Fruit fly (Drosophila melanogaster) whole organism, prepupa: ENCODE measurements around the gene Droj2.

Source experiments
- CG10631 ChIP-seq: fragments of 200-800 bp; sonication (Bioruptor generic); optimal IDR thresholded peaks from 2 replicates; lab custom pipeline; 2016; ENCODE audit warnings: missing biosample characterization, missing genetic modification characterization
- CG11294 ChIP-seq: fragments of 200-800 bp; sonication (Bioruptor generic); IDR thresholded peaks from 2 replicates; pipeline ENCODE4 v1.3.6; 2022; ENCODE audit warnings: missing biosample characterization, missing genetic modification characterization
- CG11762 ChIP-seq: fragments of 200-800 bp; sonication (Bioruptor generic); optimal IDR thresholded peaks from 3 replicates; lab custom pipeline; 2016; ENCODE audit warnings: missing biosample characterization, missing genetic modification characterization; ENCODE audit not compliant: insufficient read depth
- CG15336 ChIP-seq: fragments of 200-800 bp; sonication (Bioruptor generic); IDR thresholded peaks from 2 replicates; pipeline ENCODE4 v1.3.6; 2022; ENCODE audit warnings: missing biosample characterization, missing genetic modification characterization
- CG1621 ChIP-seq: fragments of 200-800 bp; sonication (Bioruptor generic); optimal IDR thresholded peaks from 3 replicates; lab custom pipeline; 2018; ENCODE audit warnings: missing biosample characterization, mild to moderate bottlenecking, missing genetic modification characterization
- CG3032 ChIP-seq: fragments of 200-800 bp; optimal IDR thresholded peaks from 2 replicates; lab custom pipeline; 2019; ENCODE audit warnings: missing biosample characterization, mild to moderate bottlenecking, missing genetic modification characterization, moderate library complexity
- CG32006 ChIP-seq: fragments of 200-800 bp; sonication (Bioruptor generic); optimal IDR thresholded peaks from 3 replicates; lab custom pipeline; 2017; ENCODE audit warnings: missing biosample characterization, mild to moderate bottlenecking, missing genetic modification characterization
- CG34406 ChIP-seq: fragments of 200-800 bp; sonication (Bioruptor generic); optimal IDR thresholded peaks from 3 replicates; lab custom pipeline; 2016; ENCODE audit warnings: missing biosample characterization, missing genetic modification characterization
- CG3919 ChIP-seq: fragments of 200-800 bp; sonication (Bioruptor generic); optimal IDR thresholded peaks from 3 replicates; lab custom pipeline; 2016; ENCODE audit warnings: missing biosample characterization, missing genetic modification characterization
- CG6276 ChIP-seq: fragments of 200-800 bp; sonication (Bioruptor generic); optimal IDR thresholded peaks from 2 replicates; lab custom pipeline; 2017; ENCODE audit warnings: missing biosample characterization, mild to moderate bottlenecking, missing genetic modification characterization
- CG6792 ChIP-seq: fragments of 200-800 bp; sonication (Bioruptor generic); optimal IDR thresholded peaks from 3 replicates; lab custom pipeline; 2016; ENCODE audit warnings: missing biosample characterization, missing genetic modification characterization
- CG6854 ChIP-seq: fragments of 200-800 bp; sonication (Bioruptor generic); optimal IDR thresholded peaks from 2 replicates; lab custom pipeline; 2017; ENCODE audit warnings: missing biosample characterization, mild to moderate bottlenecking, missing genetic modification characterization
- CG7368 ChIP-seq: fragments of 200-800 bp; sonication (Bioruptor generic); optimal IDR thresholded peaks from 3 replicates; lab custom pipeline; 2016; ENCODE audit warnings: missing biosample characterization, missing genetic modification characterization
- CG8319 ChIP-seq: fragments of 200-800 bp; sonication (Bioruptor generic); optimal IDR thresholded peaks from 3 replicates; lab custom pipeline; 2016; ENCODE audit warnings: missing biosample characterization, missing genetic modification characterization
- CG9139 ChIP-seq: fragments of 200-800 bp; sonication (Bioruptor generic); optimal IDR thresholded peaks from 3 replicates; lab custom pipeline; 2017; ENCODE audit warnings: missing biosample characterization, mild to moderate bottlenecking, missing genetic modification characterization
- Eip75B ChIP-seq: fragments of 200-800 bp; sonication (Bioruptor generic); optimal IDR thresholded peaks from 3 replicates; lab custom pipeline; 2016; ENCODE audit warnings: missing biosample characterization, missing genetic modification characterization
- Ets96B ChIP-seq: fragments of 200-800 bp; optimal IDR thresholded peaks from 2 replicates; lab custom pipeline; 2019; ENCODE audit warnings: missing biosample characterization, mild to moderate bottlenecking, missing genetic modification characterization, moderate library complexity
- Gug ChIP-seq: fragments of 200-800 bp; sonication (Bioruptor generic); IDR thresholded peaks from 2 replicates; pipeline ENCODE4 v1.3.6; 2022; ENCODE audit warnings: missing biosample characterization, missing genetic modification characterization
- Hr38 ChIP-seq: sonication (Bioruptor generic); optimal IDR thresholded peaks from 2 replicates; lab custom pipeline; 2016; ENCODE audit warnings: missing biosample characterization, missing genetic modification characterization
- Hr39 ChIP-seq: fragments of 200-800 bp; sonication (Bioruptor generic); optimal IDR thresholded peaks from 2 replicates; lab custom pipeline; 2016; ENCODE audit warnings: missing biosample characterization, missing genetic modification characterization
- Hr4 ChIP-seq: fragments of 200-800 bp; sonication (Bioruptor generic); optimal IDR thresholded peaks from 3 replicates; lab custom pipeline; 2016; ENCODE audit warnings: missing biosample characterization, missing genetic modification characterization
- Lpt ChIP-seq: fragments of 200-800 bp; sonication (Bioruptor generic); optimal IDR thresholded peaks from 3 replicates; lab custom pipeline; 2016; ENCODE audit warnings: missing biosample characterization, missing genetic modification characterization
- OdsH ChIP-seq: fragments of 200-800 bp; sonication (Bioruptor generic); optimal IDR thresholded peaks from 3 replicates; lab custom pipeline; 2016; ENCODE audit warnings: missing biosample characterization, missing genetic modification characterization
- Smox ChIP-seq: fragments of 200-800 bp; sonication (Bioruptor generic); optimal IDR thresholded peaks from 3 replicates; lab custom pipeline; 2016; ENCODE audit warnings: missing biosample characterization, missing genetic modification characterization
- Sox102F ChIP-seq: fragments of 200-800 bp; sonication (Bioruptor generic); optimal IDR thresholded peaks from 2 replicates; lab custom pipeline; 2016; ENCODE audit warnings: missing biosample characterization, mild to moderate bottlenecking, missing genetic modification characterization
- Sox14 ChIP-seq: fragments of 200-800 bp; sonication (Bioruptor generic); optimal IDR thresholded peaks from 3 replicates; lab custom pipeline; 2016; ENCODE audit warnings: missing biosample characterization, missing genetic modification characterization
- achi ChIP-seq: fragments of 200-800 bp; sonication (Bioruptor generic); optimal IDR thresholded peaks from 3 replicates; lab custom pipeline; 2016; ENCODE audit warnings: missing biosample characterization, missing genetic modification characterization
- acj6 ChIP-seq: fragments of 200-800 bp; sonication (Bioruptor generic); optimal IDR thresholded peaks from 3 replicates; lab custom pipeline; 2016; ENCODE audit warnings: missing biosample characterization, missing genetic modification characterization
- dac ChIP-seq: fragments of 200-800 bp; sonication (Bioruptor generic); optimal IDR thresholded peaks from 2 replicates; lab custom pipeline; 2017; ENCODE audit warnings: missing biosample characterization, mild to moderate bottlenecking, missing genetic modification characterization
- eg ChIP-seq: fragments of 200-800 bp; sonication (Bioruptor generic); IDR thresholded peaks from 3 replicates; pipeline ENCODE4 v1.3.6; 2022; ENCODE audit warnings: missing biosample characterization, missing genetic modification characterization
- esn ChIP-seq: fragments of 200-800 bp; sonication (Bioruptor generic); optimal IDR thresholded peaks from 2 replicates; lab custom pipeline; 2016; ENCODE audit warnings: missing biosample characterization, mild to moderate bottlenecking, missing genetic modification characterization, moderate library complexity
- fkh ChIP-seq: fragments of 200-800 bp; sonication (Bioruptor generic); optimal IDR thresholded peaks from 3 replicates; lab custom pipeline; 2017; ENCODE audit warnings: missing biosample characterization, mild to moderate bottlenecking, missing genetic modification characterization, moderate library complexity
- lz ChIP-seq: fragments of 200-800 bp; sonication (Bioruptor generic); optimal IDR thresholded peaks from 3 replicates; lab custom pipeline; 2016; ENCODE audit warnings: missing biosample characterization, missing genetic modification characterization
- pdm3 ChIP-seq: fragments of 200-800 bp; sonication (Bioruptor generic); optimal IDR thresholded peaks from 3 replicates; lab custom pipeline; 2016; ENCODE audit warnings: missing biosample characterization, missing genetic modification characterization
- spab ChIP-seq: fragments of 200-800 bp; sonication (Bioruptor generic); optimal IDR thresholded peaks from 2 replicates; lab custom pipeline; 2017; ENCODE audit warnings: missing biosample characterization, mild to moderate bottlenecking, missing genetic modification characterization, missing genetic modification reagents
- ss ChIP-seq, 2 experiments: fragments of 200-800 bp; sonication (Bioruptor generic); optimal IDR thresholded peaks; 2 replicates in 1 of 2; 3 replicates in 1 of 2; lab custom pipeline; 2017 to 2018; ENCODE audit warnings: mild to moderate bottlenecking in 2 of 2, missing biosample characterization in 2 of 2, missing genetic modification characterization in 2 of 2, moderate library complexity in 1 of 2
- topi ChIP-seq: fragments of 200-800 bp; sonication (Bioruptor generic); optimal IDR thresholded peaks from 3 replicates; lab custom pipeline; 2016; ENCODE audit warnings: missing biosample characterization, missing genetic modification characterization
- vri ChIP-seq: fragments of 200-800 bp; sonication (Bioruptor generic); optimal IDR thresholded peaks from 3 replicates; lab custom pipeline; 2016; ENCODE audit warnings: missing biosample characterization, mild to moderate bottlenecking, missing genetic modification characterization

Gene Droj2

DNA sequence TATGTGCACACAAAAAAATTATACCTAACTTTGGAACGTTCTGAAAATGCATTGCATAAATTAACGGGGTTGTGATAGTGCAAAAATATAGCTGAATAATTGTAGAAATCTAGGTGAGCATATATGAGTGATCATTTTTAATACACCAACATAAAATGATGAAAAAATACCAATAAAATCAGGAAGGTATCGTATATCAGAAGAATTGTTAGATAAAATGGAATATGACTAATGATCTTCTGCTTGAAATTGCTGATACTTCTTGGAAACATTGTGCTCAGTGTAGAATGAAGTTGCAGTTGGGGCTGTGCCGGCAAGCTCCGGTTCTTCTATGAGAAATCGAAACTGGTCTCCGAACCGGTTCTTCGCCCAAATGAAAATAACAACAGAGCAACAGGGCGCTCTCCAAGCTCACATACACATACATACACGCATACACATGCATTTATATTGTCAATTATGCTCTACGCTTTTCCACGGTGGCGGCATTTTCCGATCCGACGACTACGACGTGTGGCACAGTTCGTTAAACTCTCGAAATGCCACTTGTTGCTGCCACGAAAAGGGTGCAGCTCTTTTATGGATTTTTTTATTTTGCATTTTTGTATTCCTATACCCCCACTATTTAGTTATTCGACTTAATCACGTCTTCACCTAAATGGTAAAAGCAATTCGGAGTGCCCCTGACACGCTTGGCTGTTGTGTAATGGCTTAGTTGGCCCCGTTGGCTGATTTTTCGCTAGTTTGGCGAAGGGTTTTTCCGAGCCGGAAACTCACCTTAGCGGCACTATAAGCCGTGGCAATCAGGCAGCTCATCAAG, 19.2 kb downstream of the Droj2 start (continued):
- peak; percentile 93 for TF ChIP-seq achi (GFP tag; lab: Kevin White, UChicago)
- peak; percentile 96 for TF ChIP-seq CG34406 (GFP tag; lab: Kevin White, UChicago)
- TF ChIP-seq CG7368 (GFP tag; lab: Kevin White, UChicago) = peak; percentile 91
- peak; percentile 94 for TF ChIP-seq Smox (GFP tag; lab: Kevin White, UChicago)
- peak; percentile 93 for TF ChIP-seq topi (GFP tag; lab: Kevin White, UChicago)
- TF ChIP-seq acj6 (GFP tag; lab: Kevin White, UChicago) = peak; percentile 95
- peak; percentile 81 for TF ChIP-seq Gug (GFP tag; lab: Robert Waterston, UW)
- peak; percentile 97 for TF ChIP-seq CG32006 (GFP tag; lab: Kevin White, UChicago)
- TF ChIP-seq CG3919 (GFP tag; lab: Kevin White, UChicago) = peak; percentile 91
- peak; percentile 94 for TF ChIP-seq Hr39

DNA sequence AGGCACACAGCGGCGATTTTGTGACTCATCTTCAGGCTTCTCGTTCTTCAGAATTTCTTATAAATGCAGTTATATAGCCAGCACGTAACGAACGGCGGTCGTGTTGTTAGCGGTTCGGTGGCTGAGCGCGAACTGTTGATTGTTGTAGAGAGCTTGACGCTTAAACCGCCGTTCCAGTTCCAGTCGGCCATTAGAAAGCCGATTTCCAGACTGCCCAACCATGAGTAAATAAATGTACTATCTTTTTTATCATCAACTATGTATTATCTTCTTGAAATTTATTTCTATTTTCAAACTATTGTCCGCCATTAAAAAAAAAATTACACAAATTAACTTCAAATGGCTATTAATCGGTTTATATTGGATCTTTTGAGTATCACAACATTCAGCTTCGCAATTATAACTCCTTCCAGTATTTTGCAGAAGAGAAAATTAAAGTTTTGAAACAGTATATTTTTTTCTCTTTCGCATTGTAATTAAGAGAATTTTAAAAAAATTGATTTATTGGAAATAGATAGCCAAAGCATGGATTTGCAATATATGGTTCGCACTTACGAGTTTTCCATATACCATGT, 19.9 kb downstream of the Droj2 start, which contains the start of gene GILT1:
Gene GILT1, minus strand, starts transcription at position 141 of the 575 bp plus-strand sequence.
- TF ChIP-seq spab (GFP tag; lab: Kevin White, UChicago) (no peak), vri (GFP tag; lab: Kevin White, UChicago) (peak; percentile 36), esn (GFP tag; lab: Kevin White, UChicago) (peak; percentile 20), Lpt (GFP tag; lab: Kevin White, UChicago) (no peak), CG1621 (tag; lab: Kevin White, UChicago) (no peak), Eip75B (GFP tag; lab: Kevin White, UChicago) (no peak), dac (GFP tag; lab: Kevin White, UChicago) (no peak), fkh (GFP tag; lab: Kevin White, UChicago) (peak; percentile 11), CG8319 (no peak), CG9139 (GFP tag; lab: Kevin White, UChicago) (no peak), Hr4 (GFP tag; lab: Kevin White, UChicago) (peak; percentile 27), acj6 (GFP tag; lab: Kevin White, UChicago) (no peak), Hr39 (no peak), CG15336 (0 out of 2 replicates have a peak, but pooled peaks have one; percentile 7), pdm3 (no peak), OdsH (GFP tag; lab: Kevin White, UChicago) (no peak), eg (GFP tag; lab: Robert Waterston, UW) (peak; percentile 38; the same call in 2 of the 3 replicates), CG6854 (GFP tag; lab: Kevin White, UChicago) (peak; percentile 44), Hr38 (GFP tag; lab: Kevin White, UChicago) (no peak), CG10631 (GFP tag; lab: Kevin White, UChicago) (no peak), CG3919 (GFP tag; lab: Kevin White, UChicago) (peak; percentile 24), CG6792 (GFP tag; lab: Kevin White, UChicago) (no peak), Smox (GFP tag; lab: Kevin White, UChicago) (peak; percentile 30)

DNA sequence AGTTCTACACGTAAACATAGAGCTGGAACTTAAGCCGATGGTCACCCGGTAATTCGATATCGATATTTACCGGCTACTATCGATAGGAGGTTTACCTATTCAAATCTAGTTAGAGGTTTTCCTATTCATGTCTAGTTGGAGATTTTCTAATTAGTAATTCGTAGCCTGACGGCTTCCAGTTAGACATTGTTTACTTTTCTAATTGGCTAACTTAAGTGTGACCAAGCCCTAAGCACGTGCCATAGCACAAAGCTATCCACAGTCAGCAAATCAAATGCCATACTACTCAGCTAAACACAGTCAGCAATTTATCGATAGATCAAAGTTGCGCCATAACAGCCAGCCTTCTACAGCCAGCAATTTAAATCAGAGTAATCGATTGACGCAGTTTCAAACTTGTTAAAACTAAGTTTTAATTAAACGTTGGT, 21.1 kb downstream of the Droj2 start, which contains the start of gene Dpm3:
Gene Dpm3, minus strand, starts transcription at position 20 of the 428 bp plus-strand sequence.
- TF ChIP-seq CG11294 (GFP tag; lab: Robert Waterston, UW) = no peak
- TF ChIP-seq lz = peak; percentile 3
- TF ChIP-seq esn (GFP tag; lab: Kevin White, UChicago) = no peak
- TF ChIP-seq ss (GFP tag; optimal IDR thresholded peaks at IDR 0.05; lab: Kevin White, UChicago) = no peak
- TF ChIP-seq Sox102F (GFP tag; lab: Kevin White, UChicago) = no peak
- TF ChIP-seq CG11762 = no peak
- peak; percentile 98 for TF ChIP-seq fkh (GFP tag; lab: Kevin White, UChicago)
- peak; percentile 13 for TF ChIP-seq Hr39
- TF ChIP-seq CG3032 (tag; lab: Kevin White, UChicago) = peak; percentile 24
- TF ChIP-seq CG6276 (GFP tag; lab: Kevin White, UChicago) = no peak
- no peak for TF ChIP-seq CG9139 (GFP tag; lab: Kevin White, UChicago)
- no peak for TF ChIP-seq CG15336
- no peak for TF ChIP-seq Ets96B
- TF ChIP-seq CG1621 (tag; lab: Kevin White, UChicago) = no peak
- no peak for TF ChIP-seq Sox14 (GFP tag; lab: Kevin White, UChicago)
